Worm (Caenorhabditis elegans): Measurements from ENCODE around the gene efl-3.

DNA sequence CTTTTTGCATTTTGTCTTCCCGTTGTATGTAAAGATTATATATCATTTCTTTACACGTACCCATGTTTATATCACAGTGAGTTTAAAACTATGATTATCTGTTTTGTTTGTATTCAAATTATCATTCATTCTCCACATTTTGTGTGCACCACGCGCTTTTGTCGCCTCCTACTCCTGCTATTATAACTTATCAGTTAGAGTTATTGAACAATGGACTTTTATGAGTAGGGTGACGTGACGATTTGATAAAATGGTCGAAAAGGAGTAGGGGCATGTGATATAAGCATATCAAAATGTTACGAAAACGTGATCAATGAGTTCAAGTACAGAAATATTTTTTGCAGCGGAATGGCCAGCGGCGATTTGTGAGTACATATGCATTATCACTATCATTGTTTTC is 29.6 kb upstream of the efl-3 start:
- no peak for TF ChIP-seq ztf-4 (tag; optimal IDR thresholded peaks at IDR 0.05)
- TF ChIP-seq aly-2 (tag; optimal IDR thresholded peaks at IDR 0.05) = no peak
- TF ChIP-seq snpc-4 (tag; optimal IDR thresholded peaks at IDR 0.05) = no peak
- peak; percentile 94 for TF ChIP-seq sma-9 (GFP tag; optimal IDR thresholded peaks at IDR 0.05)
- TF ChIP-seq sma-9 (tag; optimal IDR thresholded peaks at IDR 0.05) = no peak
- no peak for TF ChIP-seq unc-62 (GFP tag; optimal IDR thresholded peaks at IDR 0.05)
- peak; percentile 85 for TF ChIP-seq fos-1 (tag; optimal IDR thresholded peaks at IDR 0.05)
- no peak for TF ChIP-seq nhr-25 (tag; optimal IDR thresholded peaks at IDR 0.05)
